Worm (Caenorhabditis elegans): Measurements from ENCODE around the gene ZC412.10.

ZC412.10 gene

ce11 chrV:14875371-14875770, 1.3 kb downstream of the ZC412.10 start, which contains the start of gene ZC412.5:
Gene ZC412.5 (minus strand): TSS chrV:14875471.
- TF ChIP-seq elt-3 (tag; optimal IDR thresholded peaks at IDR 0.05) (no peak), ceh-43 (GFP tag; optimal IDR thresholded peaks at IDR 0.05) (no peak), M03D4.4 (tag; optimal IDR thresholded peaks at IDR 0.05) (no peak), flh-1 (GFP tag; optimal IDR thresholded peaks at IDR 0.05) (no peak), drap-1 (GFP tag; optimal IDR thresholded peaks at IDR 0.05) (no peak), unc-39 (tag; optimal IDR thresholded peaks at IDR 0.05) (no peak)

ce11 chrV:14871365-14871764, 5.3 kb downstream of the ZC412.10 start, which contains the start of gene ZC412.3:
Gene ZC412.3 (minus strand): TSS chrV:14871547.
- no peak for TF ChIP-seq bed-3 (GFP tag; optimal IDR thresholded peaks at IDR 0.05)
- peak; percentile 63 for TF ChIP-seq unc-120 (tag; optimal IDR thresholded peaks at IDR 0.05; ENCODE audit: poor library complexity, severe bottlenecking)
- TF ChIP-seq mls-2 (tag; optimal IDR thresholded peaks at IDR 0.05): no peak
- TF ChIP-seq snpc-4 (tag; optimal IDR thresholded peaks at IDR 0.05): no peak
- no peak for TF ChIP-seq ham-2 (GFP tag; optimal IDR thresholded peaks at IDR 0.05)
- no peak for TF ChIP-seq M03D4.4 (tag; optimal IDR thresholded peaks at IDR 0.05)
- TF ChIP-seq mep-1 (tag; optimal IDR thresholded peaks at IDR 0.05): no peak
- no peak for TF ChIP-seq sem-2 (GFP tag; optimal IDR thresholded peaks at IDR 0.05)
- no peak for TF ChIP-seq flh-1 (GFP tag; optimal IDR thresholded peaks at IDR 0.05)
- no peak for TF ChIP-seq lsy-2 (tag; optimal IDR thresholded peaks at IDR 0.05)
- TF ChIP-seq hlh-1 (tag; optimal IDR thresholded peaks at IDR 0.05): peak; percentile 19
- no peak for TF ChIP-seq blmp-1 (tag; optimal IDR thresholded peaks at IDR 0.05)
- no peak for TF ChIP-seq nhr-76 (tag; optimal IDR thresholded peaks at IDR 0.05)
- TF ChIP-seq lin-13 (tag; optimal IDR thresholded peaks at IDR 0.05): no peak

ce11 chrV:14868181-14868580, 8.4 kb downstream of the ZC412.10 start, which contains the start of gene gcy-14:
Gene gcy-14 (minus strand): TSS chrV:14868281.
- TF ChIP-seq elt-3 (tag; optimal IDR thresholded peaks at IDR 0.05) (no peak), elt-1 (tag; optimal IDR thresholded peaks at IDR 0.05; ENCODE audit: borderline replicate concordance, insufficient read depth) (no peak), zip-8 (tag; optimal IDR thresholded peaks at IDR 0.05) (no peak), mep-1 (tag; optimal IDR thresholded peaks at IDR 0.05) (no peak), nhr-28 (tag; optimal IDR thresholded peaks at IDR 0.05) (no peak), lin-13 (tag; optimal IDR thresholded peaks at IDR 0.05) (no peak), tbx-8 (GFP tag; optimal IDR thresholded peaks at IDR 0.05) (no peak), nhr-12 (tag; optimal IDR thresholded peaks at IDR 0.05) (no peak), ham-2 (GFP tag; optimal IDR thresholded peaks at IDR 0.05) (no peak), mls-2 (tag; optimal IDR thresholded peaks at IDR 0.05) (no peak), unc-62 (GFP tag; optimal IDR thresholded peaks at IDR 0.05) (no peak), lsy-2 (tag; optimal IDR thresholded peaks at IDR 0.05) (no peak)

- TF ChIP-seq ham-2 (GFP tag; optimal IDR thresholded peaks at IDR 0.05) (no peak), ces-1 (GFP tag; optimal IDR thresholded peaks at IDR 0.05) (peak; percentile 70)
Measured at ce11 chrV:14859380-14859779, 17.2 kb downstream of the ZC412.10 start.

ce11 chrV:14858503-14858902, 18.1 kb downstream of the ZC412.10 start, which contains the start of gene npr-13:
Gene npr-13 (minus strand): TSS chrV:14858603.
- TF ChIP-seq flh-1 (GFP tag; optimal IDR thresholded peaks at IDR 0.05) (no peak), hlh-1 (tag; optimal IDR thresholded peaks at IDR 0.05) (no peak), nhr-237 (tag; optimal IDR thresholded peaks at IDR 0.05) (no peak), elt-3 (tag; optimal IDR thresholded peaks at IDR 0.05) (no peak), lsy-2 (tag; optimal IDR thresholded peaks at IDR 0.05) (no peak), unc-62 (GFP tag; optimal IDR thresholded peaks at IDR 0.05) (no peak), snpc-4 (tag; optimal IDR thresholded peaks at IDR 0.05) (no peak), unc-120 (tag; optimal IDR thresholded peaks at IDR 0.05; ENCODE audit: poor library complexity, severe bottlenecking) (no peak), ztf-11 (tag; optimal IDR thresholded peaks at IDR 0.05) (no peak), tbx-8 (GFP tag; optimal IDR thresholded peaks at IDR 0.05) (no peak), elt-1 (tag; optimal IDR thresholded peaks at IDR 0.05; ENCODE audit: borderline replicate concordance, insufficient read depth) (no peak)

ce11 chrV:14855626-14856025, 21.0 kb downstream of the ZC412.10 start:
- TF ChIP-seq M03D4.4 (tag; optimal IDR thresholded peaks at IDR 0.05) (peak; percentile 78), mab-5 (tag; optimal IDR thresholded peaks at IDR 0.05) (no peak), unc-39 (tag; optimal IDR thresholded peaks at IDR 0.05) (no peak), elt-1 (tag; optimal IDR thresholded peaks at IDR 0.05; ENCODE audit: borderline replicate concordance, insufficient read depth) (no peak), cnd-1 (tag; optimal IDR thresholded peaks at IDR 0.05) (peak; percentile 47), lsy-2 (tag; optimal IDR thresholded peaks at IDR 0.05) (no peak), blmp-1 (tag; optimal IDR thresholded peaks at IDR 0.05) (no peak), bed-3 (GFP tag; optimal IDR thresholded peaks at IDR 0.05) (peak; percentile 39), lin-32 (GFP tag; optimal IDR thresholded peaks at IDR 0.05) (no peak), unc-120 (tag; optimal IDR thresholded peaks at IDR 0.05; ENCODE audit: poor library complexity, severe bottlenecking) (peak; percentile 53), drap-1 (GFP tag; optimal IDR thresholded peaks at IDR 0.05) (peak; percentile 91), hlh-1 (tag; optimal IDR thresholded peaks at IDR 0.05) (no peak), sem-2 (GFP tag; optimal IDR thresholded peaks at IDR 0.05) (peak; percentile 59), nhr-237 (tag; optimal IDR thresholded peaks at IDR 0.05) (no peak), ham-2 (GFP tag; optimal IDR thresholded peaks at IDR 0.05) (no peak), snpc-4 (tag; optimal IDR thresholded peaks at IDR 0.05) (no peak), mls-2 (tag; optimal IDR thresholded peaks at IDR 0.05) (peak; percentile 50), nhr-12 (tag; optimal IDR thresholded peaks at IDR 0.05) (no peak), ceh-43 (GFP tag; optimal IDR thresholded peaks at IDR 0.05) (peak; percentile 61), ceh-83 (GFP tag; optimal IDR thresholded peaks at IDR 0.05) (peak; percentile 47), nhr-28 (tag; optimal IDR thresholded peaks at IDR 0.05) (no peak), lin-13 (tag; optimal IDR thresholded peaks at IDR 0.05) (no peak), nhr-76 (tag; optimal IDR thresholded peaks at IDR 0.05) (no peak), sptf-1 (tag; optimal IDR thresholded peaks at IDR 0.05) (peak; percentile 70), flh-1 (GFP tag; optimal IDR thresholded peaks at IDR 0.05) (peak; percentile 40), ceh-39 (tag; optimal IDR thresholded peaks at IDR 0.05) (no peak), unc-62 (GFP tag; optimal IDR thresholded peaks at IDR 0.05) (no peak), ztf-11 (tag; optimal IDR thresholded peaks at IDR 0.05) (no peak), mep-1 (tag; optimal IDR thresholded peaks at IDR 0.05) (no peak)

Measured in whole organism, mixed stage, embryonic.